Fruit fly (Drosophila melanogaster): Measurements from ENCODE around the gene CG10283.

DNA sequence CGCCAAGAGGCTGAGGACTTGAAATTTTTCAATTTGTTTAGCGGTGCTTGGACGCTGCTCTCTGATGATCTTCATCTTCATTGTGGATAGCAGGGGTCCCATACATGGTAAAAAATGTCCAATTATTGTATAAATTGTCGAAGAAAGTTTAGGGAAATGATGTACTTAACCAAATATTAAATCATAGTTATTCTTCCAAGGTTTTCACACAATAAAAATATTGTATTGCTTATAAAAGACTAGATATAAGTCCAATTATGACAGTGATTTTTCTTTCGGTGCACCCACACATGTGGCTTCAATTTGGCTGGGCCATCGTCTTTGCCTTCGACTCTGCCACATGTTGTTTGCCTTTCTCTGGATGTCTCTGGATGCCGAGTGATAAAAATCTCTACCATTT is 20.6 kb upstream of the CG10283 start:
- TF ChIP-seq ovo (GFP tag; optimal IDR thresholded peaks at IDR 0.05) (no peak), CG7045 (GFP tag; optimal IDR thresholded peaks at IDR 0.05) (no peak), Crg-1 (GFP tag; optimal IDR thresholded peaks at IDR 0.05) (no peak), CG12768 (GFP tag; optimal IDR thresholded peaks at IDR 0.05) (no peak), toe (GFP tag; optimal IDR thresholded peaks at IDR 0.05) (no peak)

Measured in whole organism, adult.